Fruit fly (Drosophila melanogaster) whole organism, embryonic: ENCODE measurements around the gene CG10700.
A peak's percentile ranks its signal among the peaks of the same experiment; 100 is the strongest.

Experiments
- B-H2 ChIP-seq: fragments of 200-800 bp; sonication (Bioruptor generic); optimal IDR thresholded peaks from 2 replicates; lab custom pipeline; 2018; ENCODE audit warnings: missing biosample characterization, mild to moderate bottlenecking, missing genetic modification characterization
- BEAF-32 ChIP-seq: fragments of 200-800 bp; sonication (Bioruptor generic); optimal IDR thresholded peaks from 3 replicates; lab custom pipeline; 2017; ENCODE audit warnings: missing biosample characterization, missing genetic modification characterization, mild to moderate bottlenecking, moderate library complexity, missing genetic modification reagents
- CG10321 ChIP-seq: fragments of 200-800 bp; sonication (Bioruptor generic); IDR thresholded peaks from 2 replicates; pipeline ENCODE4 v1.3.6; 2022; ENCODE audit warnings: missing biosample characterization, missing genetic modification characterization
- CG11695 ChIP-seq: fragments of 200-800 bp; sonication (Bioruptor generic); IDR thresholded peaks from 3 replicates; pipeline ENCODE4 v1.3.6; 2022; ENCODE audit warnings: missing biosample characterization, missing genetic modification characterization
- CG12104 ChIP-seq: fragments of 200-800 bp; sonication (Bioruptor generic); optimal IDR thresholded peaks from 3 replicates; lab custom pipeline; 2016; ENCODE audit warnings: missing biosample characterization, missing genetic modification characterization
- CG14014 ChIP-seq: fragments of 200-800 bp; sonication (Bioruptor generic); IDR thresholded peaks from 2 replicates; pipeline ENCODE4 v1.3.6; 2022; ENCODE audit warnings: missing biosample characterization, missing genetic modification characterization
- CG14667 ChIP-seq: fragments of 200-800 bp; sonication (Bioruptor generic); IDR thresholded peaks from 2 replicates; pipeline ENCODE4 v1.3.6; 2022; ENCODE audit warnings: missing biosample characterization, missing genetic modification characterization
- CG14710 ChIP-seq: fragments of 200-800 bp; sonication (Bioruptor generic); optimal IDR thresholded peaks from 3 replicates; lab custom pipeline; 2019; ENCODE audit warnings: missing biosample characterization, mild to moderate bottlenecking, missing genetic modification characterization, moderate library complexity
- CG1602 ChIP-seq: fragments of 200-800 bp; sonication (Bioruptor generic); optimal IDR thresholded peaks from 3 replicates; lab custom pipeline; 2016; ENCODE audit warnings: missing biosample characterization, missing genetic modification characterization
- CG1603 ChIP-seq: fragments of 200-800 bp; sonication (Bioruptor generic); optimal IDR thresholded peaks from 2 replicates; lab custom pipeline; 2019; ENCODE audit warnings: missing biosample characterization, mild to moderate bottlenecking, missing genetic modification characterization, moderate library complexity
- CG16779 ChIP-seq: fragments of 200-800 bp; sonication (Bioruptor generic); IDR thresholded peaks from 2 replicates; pipeline ENCODE4 v1.3.6; 2022; ENCODE audit warnings: missing biosample characterization, missing genetic modification characterization
- CG17361 ChIP-seq: fragments of 200-800 bp; sonication (Bioruptor generic); IDR thresholded peaks from 3 replicates; pipeline ENCODE4 v1.3.6; 2022; ENCODE audit warnings: missing biosample characterization, missing genetic modification characterization
- CG30431 ChIP-seq: fragments of 200-800 bp; sonication (Bioruptor generic); optimal IDR thresholded peaks from 2 replicates; lab custom pipeline; 2017; ENCODE audit warnings: missing biosample characterization, missing genetic modification characterization
- CG31441 ChIP-seq: fragments of 200-800 bp; sonication (Bioruptor generic); IDR thresholded peaks from 2 replicates; pipeline ENCODE4 v1.3.6; 2022; ENCODE audit warnings: missing biosample characterization, missing genetic modification characterization
- CG3163 ChIP-seq: fragments of 200-800 bp; sonication (Bioruptor generic); optimal IDR thresholded peaks from 3 replicates; lab custom pipeline; 2016; ENCODE audit warnings: missing biosample characterization, missing genetic modification characterization
- CG34224 ChIP-seq: fragments of 200-800 bp; sonication (Bioruptor generic); IDR thresholded peaks from 3 replicates; pipeline ENCODE4 v1.3.6; 2022; ENCODE audit warnings: missing biosample characterization, missing genetic modification characterization; ENCODE audit not compliant: partially characterized antibody
- CG4854 ChIP-seq: fragments of 200-800 bp; sonication (Bioruptor generic); optimal IDR thresholded peaks from 2 replicates; lab custom pipeline; 2016; ENCODE audit warnings: missing biosample characterization, missing genetic modification characterization, inconsistent platforms
- CG5953 ChIP-seq: fragments of 200-800 bp; sonication (Bioruptor generic); IDR thresholded peaks from 2 replicates; pipeline ENCODE4 v1.3.6; 2022; ENCODE audit warnings: missing biosample characterization, missing genetic modification characterization
- CG6689 ChIP-seq: fragments of 200-800 bp; sonication (Bioruptor generic); IDR thresholded peaks from 2 replicates; pipeline ENCODE4 v1.3.6; 2022; ENCODE audit warnings: missing biosample characterization, missing genetic modification characterization
- CG7928 ChIP-seq: fragments of 200-800 bp; sonication (Bioruptor generic); optimal IDR thresholded peaks from 2 replicates; lab custom pipeline; 2017; ENCODE audit warnings: missing biosample characterization, mild to moderate bottlenecking, missing genetic modification characterization
- CG9932 ChIP-seq: fragments of 200-800 bp; sonication (Bioruptor generic); IDR thresholded peaks from 2 replicates; pipeline ENCODE4 v1.3.6; 2022; ENCODE audit warnings: missing biosample characterization, missing genetic modification characterization
- D19B ChIP-seq: fragments of 200-800 bp; sonication (Bioruptor generic); optimal IDR thresholded peaks from 2 replicates; lab custom pipeline; 2017; ENCODE audit warnings: missing biosample characterization, mild to moderate bottlenecking, missing genetic modification characterization
- Fer2 ChIP-seq: fragments of 200-800 bp; sonication (Bioruptor generic); optimal IDR thresholded peaks from 2 replicates; lab custom pipeline; 2018; ENCODE audit warnings: missing biosample characterization, mild to moderate bottlenecking, missing genetic modification characterization, moderate library complexity
- Gug ChIP-seq: fragments of 200-800 bp; sonication (Bioruptor generic); IDR thresholded peaks from 4 replicates; pipeline ENCODE4 v1.3.6; 2022; ENCODE audit warnings: missing biosample characterization, missing genetic modification characterization
- HLH4C ChIP-seq: fragments of 200-800 bp; sonication (Bioruptor generic); IDR thresholded peaks from 3 replicates; pipeline ENCODE4 v1.3.6; 2022; ENCODE audit warnings: missing biosample characterization, missing genetic modification characterization; ENCODE audit not compliant: partially characterized antibody
- Hr39 ChIP-seq: fragments of >200 bp; optimal IDR thresholded peaks from 2 replicates; lab custom pipeline; 2017
- Max ChIP-seq: fragments of 200-800 bp; sonication (Bioruptor generic); optimal IDR thresholded peaks from 2 replicates; lab custom pipeline; 2016; ENCODE audit warnings: missing biosample characterization, mild to moderate bottlenecking, missing genetic modification characterization
- Neu2 ChIP-seq: fragments of 200-800 bp; sonication (Bioruptor generic); optimal IDR thresholded peaks from 3 replicates; lab custom pipeline; 2016; ENCODE audit warnings: missing biosample characterization, missing genetic modification characterization, borderline replicate concordance
- Scr ChIP-seq: fragments of 200-800 bp; sonication (Bioruptor generic); IDR thresholded peaks from 2 replicates; pipeline ENCODE4 v1.3.6; 2022; ENCODE audit warnings: missing biosample characterization, missing genetic modification characterization; ENCODE audit not compliant: partially characterized antibody
- ac ChIP-seq: fragments of 200-800 bp; sonication (Bioruptor generic); optimal IDR thresholded peaks from 3 replicates; lab custom pipeline; 2017; ENCODE audit warnings: missing biosample characterization, mild to moderate bottlenecking, missing genetic modification characterization
- aop ChIP-seq: fragments of 200-800 bp; sonication (Bioruptor generic); IDR thresholded peaks from 2 replicates; pipeline ENCODE4 v1.3.6; 2022; ENCODE audit warnings: missing biosample characterization, missing genetic modification characterization
- ap ChIP-seq: fragments of 200-800 bp; sonication (Bioruptor generic); IDR thresholded peaks from 2 replicates; pipeline ENCODE4 v1.3.6; 2022; ENCODE audit warnings: missing biosample characterization, missing genetic modification characterization
- bowl ChIP-seq: fragments of 200-800 bp; sonication (Bioruptor generic); IDR thresholded peaks from 2 replicates; pipeline ENCODE4 v1.3.6; 2022; ENCODE audit warnings: missing biosample characterization, missing genetic modification characterization
- cas ChIP-seq: fragments of 200-800 bp; sonication (Bioruptor generic); IDR thresholded peaks from 2 replicates; pipeline ENCODE4 v1.3.6; 2022; ENCODE audit warnings: missing biosample characterization, missing genetic modification characterization
- crol ChIP-seq: fragments of 200-800 bp; sonication (Bioruptor generic); IDR thresholded peaks from 2 replicates; pipeline ENCODE4 v1.3.6; 2022; ENCODE audit warnings: missing biosample characterization, missing genetic modification characterization
- crp ChIP-seq, 2 experiments: fragments of 200-800 bp; sonication (Bioruptor generic); optimal IDR thresholded peaks; 2 replicates in 1 of 2; 3 replicates in 1 of 2; lab custom pipeline; 2017; ENCODE audit warnings: missing biosample characterization in 2 of 2, missing genetic modification characterization in 2 of 2, mild to moderate bottlenecking in 1 of 2, moderate library complexity in 1 of 2
- ewg ChIP-seq: fragments of 200-800 bp; sonication (Bioruptor generic); optimal IDR thresholded peaks from 3 replicates; lab custom pipeline; 2017; ENCODE audit warnings: mild to moderate bottlenecking, missing biosample characterization, missing genetic modification reagents, missing genetic modification characterization
- eyg ChIP-seq: fragments of 200-800 bp; sonication (Bioruptor generic); optimal IDR thresholded peaks from 3 replicates; lab custom pipeline; 2016; ENCODE audit warnings: missing biosample characterization, missing genetic modification characterization
- grau ChIP-seq: fragments of 200-800 bp; optimal IDR thresholded peaks from 3 replicates; lab custom pipeline; 2019; ENCODE audit warnings: missing biosample characterization, mild to moderate bottlenecking, missing genetic modification characterization, moderate library complexity
- gsb ChIP-seq: fragments of 200-800 bp; sonication (Bioruptor generic); IDR thresholded peaks from 2 replicates; pipeline ENCODE4 v1.3.6; 2022; ENCODE audit warnings: missing biosample characterization, missing genetic modification characterization
- hb ChIP-seq: fragments of 200-800 bp; sonication (Bioruptor generic); IDR thresholded peaks from 3 replicates; pipeline ENCODE4 v1.3.6; 2022; ENCODE audit warnings: missing biosample characterization, missing genetic modification characterization; ENCODE audit not compliant: partially characterized antibody
- kni ChIP-seq: fragments of 200-800 bp; sonication (Bioruptor generic); optimal IDR thresholded peaks from 3 replicates; lab custom pipeline; 2017; ENCODE audit warnings: mild to moderate bottlenecking, missing biosample characterization, missing genetic modification reagents, missing genetic modification characterization
- knrl ChIP-seq: fragments of 200-800 bp; sonication (Bioruptor generic); IDR thresholded peaks from 3 replicates; pipeline ENCODE4 v1.3.6; 2022; ENCODE audit warnings: missing biosample characterization, missing genetic modification characterization; ENCODE audit not compliant: partially characterized antibody
- mirr ChIP-seq: fragments of 200-800 bp; sonication (Bioruptor generic); optimal IDR thresholded peaks from 3 replicates; lab custom pipeline; 2018; ENCODE audit warnings: missing biosample characterization, mild to moderate bottlenecking, missing genetic modification characterization
- oc ChIP-seq: fragments of 200-800 bp; sonication (Bioruptor generic); optimal IDR thresholded peaks from 2 replicates; lab custom pipeline; 2018; ENCODE audit warnings: missing biosample characterization, mild to moderate bottlenecking, missing genetic modification characterization, moderate library complexity
- otp ChIP-seq: fragments of 200-800 bp; sonication (Bioruptor generic); IDR thresholded peaks from 3 replicates; pipeline ENCODE4, ENCODE4 v1.3.6; 2022; ENCODE audit warnings: missing biosample characterization, missing genetic modification characterization
- pita ChIP-seq: fragments of 200-800 bp; sonication (Bioruptor generic); optimal IDR thresholded peaks from 2 replicates; lab custom pipeline; 2017; ENCODE audit warnings: missing biosample characterization, mild to moderate bottlenecking, missing genetic modification characterization
- pzg ChIP-seq: fragments of 200-800 bp; sonication (Bioruptor generic); optimal IDR thresholded peaks from 3 replicates; lab custom pipeline; 2018; ENCODE audit warnings: missing biosample characterization, mild to moderate bottlenecking, missing genetic modification characterization, moderate library complexity
- sens-2 ChIP-seq: fragments of 200-800 bp; sonication (Bioruptor generic); IDR thresholded peaks from 2 replicates; pipeline ENCODE4 v1.3.6; 2022; ENCODE audit warnings: missing biosample characterization, missing genetic modification characterization
- stwl ChIP-seq: fragments of 200-800 bp; sonication (Bioruptor generic); optimal IDR thresholded peaks from 3 replicates; lab custom pipeline; 2018; ENCODE audit warnings: missing biosample characterization, mild to moderate bottlenecking, missing genetic modification characterization, moderate library complexity
- z ChIP-seq: fragments of 200-800 bp; sonication (Bioruptor generic); IDR thresholded peaks from 3 replicates; pipeline ENCODE4 v1.3.6; 2022; ENCODE audit warnings: missing biosample characterization, missing genetic modification characterization

CG10700 gene

DNA sequence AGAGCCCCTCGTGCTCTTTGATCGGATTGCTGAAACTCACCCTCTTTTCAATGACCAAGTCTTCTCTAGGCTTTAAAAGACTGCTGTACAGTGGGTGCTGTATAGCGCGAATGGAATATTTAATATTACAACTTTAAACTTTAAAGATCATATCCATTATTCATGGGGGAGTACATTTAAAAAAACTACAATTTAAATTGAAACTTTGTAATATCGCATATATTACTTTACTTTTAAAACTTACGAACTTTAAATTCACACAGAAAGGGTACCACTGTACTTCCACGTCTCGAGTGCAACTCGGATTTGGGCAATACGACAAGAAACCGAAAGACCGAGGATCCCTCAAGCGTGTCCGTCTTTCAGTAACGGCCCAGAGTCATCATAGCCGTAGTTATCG, 19.9 kb downstream of the CG10700 start, which contains the start of gene Phlpp (continued):
- TF ChIP-seq mirr (GFP tag; lab: Kevin White, UChicago) (no peak), CG34224 (no peak), CG1603 (no peak), CG14014 (peak; percentile 56; the same call in 1 of the 2 replicates), Gug (GFP tag; lab: Robert Waterston, UW) (peak; percentile 19; the same call in 1 of the 4 replicates), kni (GFP tag; lab: Kevin White, UChicago) (no peak), ac (no peak), CG31441 (GFP tag; lab: Robert Waterston, UW) (peak; percentile 78), CG14710 (tag; lab: Kevin White, UChicago) (peak; percentile 71), eyg (no peak), D19B (GFP tag; lab: Kevin White, UChicago) (no peak), Scr (GFP tag; lab: Robert Waterston, UW) (no peak), Hr39 (lab: Kevin White, UChicago) (no peak), HLH4C (GFP tag; lab: Robert Waterston, UW) (no peak), CG9932 (GFP tag; lab: Robert Waterston, UW) (no peak), grau (tag; lab: Kevin White, UChicago) (peak; percentile 80), oc (tag; lab: Kevin White, UChicago) (no peak), aop (GFP tag; lab: Robert Waterston, UW) (no peak), pita (GFP tag; lab: Kevin White, UChicago) (no peak), crol (no peak), CG1602 (GFP tag; lab: Kevin White, UChicago) (no peak), CG7928 (GFP tag; lab: Kevin White, UChicago) (no peak), CG12104 (no peak), CG5953 (GFP tag; lab: Robert Waterston, UW) (0 out of 2 replicates have a peak, but pooled peaks have one; percentile 47), cas (no peak), gsb (GFP tag; lab: Robert Waterston, UW) (no peak), CG3163 (GFP tag; lab: Kevin White, UChicago) (peak; percentile 49), B-H2 (GFP tag; lab: Kevin White, UChicago) (no peak), CG6689 (GFP tag; lab: Robert Waterston, UW) (peak; percentile 72), CG16779 (no peak), CG30431 (GFP tag; lab: Kevin White, UChicago) (no peak), CG4854 (GFP tag; lab: Kevin White, UChicago) (no peak), bowl (GFP tag; lab: Robert Waterston, UW) (no peak), stwl (tag; lab: Kevin White, UChicago) (peak; percentile 2), CG10321 (GFP tag; lab: Robert Waterston, UW) (0 out of 2 replicates have a peak, but pooled peaks have one; percentile 11), knrl (GFP tag; lab: Robert Waterston, UW) (no peak), Fer2 (no peak), otp (GFP tag; lab: Robert Waterston, UW) (0 out of 3 replicates have a peak, but pooled peaks have one; percentile 24), CG14667 (GFP tag; lab: Robert Waterston, UW) (peak; percentile 35; the same call in 1 of the 2 replicates), z (GFP tag; lab: Robert Waterston, UW) (peak; percentile 57; the same call in 1 of the 3 replicates), CG11695 (GFP tag; lab: Robert Waterston, UW) (peak; percentile 61; the same call in 2 of the 3 replicates), Max (GFP tag; lab: Kevin White, UChicago) (no peak), CG17361 (GFP tag; lab: Robert Waterston, UW) (peak; percentile 72), BEAF-32 (GFP tag; lab: Kevin White, UChicago) (no peak), Neu2 (no peak), sens-2 (no peak), crp (GFP tag; optimal IDR thresholded peaks at IDR 0.05; lab: Kevin White, UChicago) (no peak), hb (GFP tag; lab: Robert Waterston, UW) (no peak), pzg (GFP tag; lab: Kevin White, UChicago) (no peak), ap (GFP tag; lab: Robert Waterston, UW) (no peak), ewg (GFP tag; lab: Kevin White, UChicago) (no peak)
